Fruit fly (Drosophila melanogaster) whole organism, pupa: Measurements from ENCODE around the gene bves.

Source experiments
- CG10348 ChIP-seq: fragments of 200-800 bp; sonication (Bioruptor generic); IDR thresholded peaks from 2 replicates; pipeline ENCODE4 v1.3.6; 2022; ENCODE audit warnings: missing biosample characterization, missing genetic modification characterization
- CG12605 ChIP-seq: fragments of 200-800 bp; sonication (Bioruptor generic); IDR thresholded peaks from 2 replicates; pipeline ENCODE4 v1.3.6; 2022; ENCODE audit warnings: missing biosample characterization, missing genetic modification characterization
- CG13204 ChIP-seq: fragments of 200-800 bp; sonication (Bioruptor generic); optimal IDR thresholded peaks from 2 replicates; lab custom pipeline; 2018; ENCODE audit warnings: missing biosample characterization, mild to moderate bottlenecking, missing genetic modification characterization, moderate library complexity
- CG14655 ChIP-seq: fragments of 200-800 bp; sonication (Bioruptor generic); optimal IDR thresholded peaks from 3 replicates; lab custom pipeline; 2017; ENCODE audit warnings: mild to moderate bottlenecking, missing biosample characterization, missing genetic modification reagents, missing genetic modification characterization
- CG15710 ChIP-seq: fragments of 200-800 bp; sonication (Bioruptor generic); optimal IDR thresholded peaks from 2 replicates; lab custom pipeline; 2018; ENCODE audit warnings: missing biosample characterization, mild to moderate bottlenecking, missing genetic modification characterization, moderate library complexity
- CG17806 ChIP-seq: fragments of 200-800 bp; sonication (Bioruptor generic); optimal IDR thresholded peaks from 2 replicates; lab custom pipeline; 2018; ENCODE audit warnings: missing biosample characterization, mild to moderate bottlenecking, missing genetic modification characterization, moderate library complexity
- CG32121 ChIP-seq: fragments of 200-800 bp; sonication (Bioruptor generic); IDR thresholded peaks from 2 replicates; pipeline ENCODE4 v1.3.6; 2022; ENCODE audit warnings: missing biosample characterization, missing genetic modification characterization
- CG34367 ChIP-seq: fragments of 200-800 bp; sonication (Bioruptor generic); optimal IDR thresholded peaks from 2 replicates; lab custom pipeline; 2018; ENCODE audit warnings: missing biosample characterization, mild to moderate bottlenecking, missing genetic modification characterization
- CG4496 ChIP-seq: fragments of 200-800 bp; sonication (Bioruptor generic); IDR thresholded peaks from 3 replicates; pipeline ENCODE4 v1.3.6; 2022; ENCODE audit warnings: missing biosample characterization, missing genetic modification characterization
- CG8159 ChIP-seq: fragments of 200-800 bp; sonication (Bioruptor generic); optimal IDR thresholded peaks from 3 replicates; lab custom pipeline; 2018; ENCODE audit warnings: missing biosample characterization, mild to moderate bottlenecking, missing genetic modification characterization, moderate library complexity
- CG8301 ChIP-seq: fragments of 200-800 bp; sonication (Bioruptor generic); optimal IDR thresholded peaks from 2 replicates; lab custom pipeline; 2018; ENCODE audit warnings: missing biosample characterization, mild to moderate bottlenecking, missing genetic modification characterization
- CG9948 ChIP-seq: fragments of 200-800 bp; sonication (Bioruptor generic); optimal IDR thresholded peaks from 2 replicates; lab custom pipeline; 2018; ENCODE audit warnings: missing biosample characterization, mild to moderate bottlenecking, missing genetic modification characterization, moderate library complexity
- D1 ChIP-seq: fragments of 200-800 bp; sonication (Bioruptor generic); optimal IDR thresholded peaks from 2 replicates; lab custom pipeline; 2018; ENCODE audit warnings: missing biosample characterization, mild to moderate bottlenecking, missing genetic modification characterization, moderate library complexity
- EcR ChIP-seq: fragments of 200-800 bp; sonication (Bioruptor generic); optimal IDR thresholded peaks from 3 replicates; lab custom pipeline; 2019; ENCODE audit warnings: missing biosample characterization, missing genetic modification characterization, mild to moderate bottlenecking, moderate library complexity, missing genetic modification reagents
- Ets98B ChIP-seq: fragments of 200-800 bp; sonication (Bioruptor generic); IDR thresholded peaks from 2 replicates; pipeline ENCODE4 v1.3.6; 2022; ENCODE audit warnings: missing biosample characterization, missing genetic modification characterization
- Pif1A ChIP-seq: fragments of 200-800 bp; sonication (Bioruptor generic); optimal IDR thresholded peaks from 3 replicates; lab custom pipeline; 2016; ENCODE audit warnings: missing biosample characterization, missing genetic modification characterization
- Pif1B ChIP-seq: fragments of 200-800 bp; sonication (Bioruptor generic); optimal IDR thresholded peaks from 3 replicates; lab custom pipeline; 2016; ENCODE audit warnings: missing biosample characterization, missing genetic modification characterization
- Snoo ChIP-seq: fragments of 200-800 bp; sonication (Bioruptor generic); optimal IDR thresholded peaks from 3 replicates; lab custom pipeline; 2017; ENCODE audit warnings: missing biosample characterization, mild to moderate bottlenecking, missing genetic modification characterization, inconsistent platforms
- fd96Ca ChIP-seq: fragments of 200-800 bp; sonication (Bioruptor generic); IDR thresholded peaks from 3 replicates; pipeline ENCODE4 v1.3.6; 2022; ENCODE audit warnings: missing biosample characterization, missing genetic modification characterization
- gl ChIP-seq: fragments of 200-800 bp; sonication (Bioruptor generic); optimal IDR thresholded peaks from 2 replicates; lab custom pipeline; 2018; ENCODE audit warnings: missing biosample characterization, mild to moderate bottlenecking, missing genetic modification characterization
- rn ChIP-seq: fragments of 200-800 bp; sonication (Bioruptor generic); IDR thresholded peaks from 2 replicates; pipeline ENCODE4 v1.3.6; 2022; ENCODE audit warnings: missing biosample characterization, missing genetic modification characterization

bves gene

dm6 chrX:21065775-21066174 lies 12.0 kb downstream of the bves start:
- TF ChIP-seq EcR (peak; percentile 16), CG10348 (GFP tag; lab: Robert Waterston, UW) (no peak)

DNA sequence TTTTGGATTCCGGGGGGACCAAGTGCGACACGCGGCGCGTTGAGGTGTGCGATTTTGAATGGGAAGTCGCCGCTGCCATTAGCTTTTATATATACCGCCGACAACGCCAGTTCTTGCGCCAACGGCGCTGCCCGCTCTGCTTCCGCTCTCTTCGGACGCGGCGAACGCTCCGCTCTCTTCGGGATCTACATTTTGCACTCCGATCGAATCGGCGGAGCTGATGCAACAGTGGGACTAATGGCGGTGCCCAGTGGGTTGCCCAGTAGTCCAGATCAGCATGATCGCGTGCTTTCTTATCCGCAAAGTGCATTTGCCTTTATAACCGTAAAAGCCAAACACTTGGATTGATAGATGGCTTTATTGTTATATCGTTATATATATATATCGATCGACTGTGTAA lies 13.7 kb downstream of the bves start, which contains the start of gene CG32512:
TSS of gene CG32512 (minus strand) at position 67 of the 400 bp plus-strand sequence.
- TF ChIP-seq EcR, result peak; percentile 15
- no peak for TF ChIP-seq CG8301 (tag; lab: Kevin White, UChicago)
- no peak for TF ChIP-seq CG34367 (tag; lab: Kevin White, UChicago)
- no peak for TF ChIP-seq Pif1A (GFP tag; lab: Kevin White, UChicago)
- no peak for TF ChIP-seq CG12605
- TF ChIP-seq CG32121 (GFP tag; lab: Robert Waterston, UW), result no peak
- TF ChIP-seq fd96Ca (GFP tag; lab: Robert Waterston, UW), result peak; percentile 34; the same call in 1 of the 3 replicates
- TF ChIP-seq CG4496 (GFP tag; lab: Robert Waterston, UW), result peak; percentile 37; the same call in 2 of the 3 replicates
- peak; percentile 43 for TF ChIP-seq CG13204 (GFP tag; lab: Kevin White, UChicago)
- peak; percentile 49 for TF ChIP-seq Ets98B
- TF ChIP-seq Snoo (tag; lab: Kevin White, UChicago), result no peak
- no peak for TF ChIP-seq CG8159
- TF ChIP-seq, all 21 proteins: peak for 5

DNA sequence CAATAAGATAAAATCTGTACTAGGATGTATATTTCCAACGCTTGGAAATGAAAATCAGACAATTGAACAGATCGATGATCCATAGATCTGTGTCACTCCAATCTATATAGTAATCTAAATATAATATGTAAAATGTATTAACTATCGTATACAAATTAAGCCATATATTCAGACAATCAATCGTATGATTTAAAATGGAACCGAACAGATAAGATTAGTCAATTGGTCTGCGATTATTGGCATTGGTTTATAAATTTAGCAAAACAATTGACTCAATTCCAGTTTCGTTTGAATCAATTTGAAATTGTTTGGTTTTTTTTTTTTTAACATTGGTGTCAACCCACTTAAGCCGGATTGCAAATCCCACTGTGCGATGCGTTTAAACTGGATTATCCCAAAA lies 14.1 kb downstream of the bves start:
- TF ChIP-seq fd96Ca (GFP tag; lab: Robert Waterston, UW) (0 out of 3 replicates have a peak, but pooled peaks have one; percentile 24), gl (tag; lab: Kevin White, UChicago) (no peak), CG15710 (tag; lab: Kevin White, UChicago) (peak; percentile 20), Ets98B (peak; percentile 23; the same call in 1 of the 2 replicates), CG17806 (tag; lab: Kevin White, UChicago) (peak; percentile 22), CG34367 (tag; lab: Kevin White, UChicago) (peak; percentile 14), D1 (tag; lab: Kevin White, UChicago) (no peak), CG14655 (GFP tag; lab: Kevin White, UChicago) (peak; percentile 59), CG32121 (GFP tag; lab: Robert Waterston, UW) (peak; percentile 28; the same call in 1 of the 2 replicates), EcR (no peak), Snoo (tag; lab: Kevin White, UChicago) (peak; percentile 43), CG9948 (tag; lab: Kevin White, UChicago) (peak; percentile 41), Pif1B (GFP tag; lab: Kevin White, UChicago) (peak; percentile 15), CG8301 (tag; lab: Kevin White, UChicago) (peak; percentile 18), rn (no peak), CG12605 (no peak), CG8159 (peak; percentile 58), CG4496 (GFP tag; lab: Robert Waterston, UW) (peak; percentile 67)

DNA sequence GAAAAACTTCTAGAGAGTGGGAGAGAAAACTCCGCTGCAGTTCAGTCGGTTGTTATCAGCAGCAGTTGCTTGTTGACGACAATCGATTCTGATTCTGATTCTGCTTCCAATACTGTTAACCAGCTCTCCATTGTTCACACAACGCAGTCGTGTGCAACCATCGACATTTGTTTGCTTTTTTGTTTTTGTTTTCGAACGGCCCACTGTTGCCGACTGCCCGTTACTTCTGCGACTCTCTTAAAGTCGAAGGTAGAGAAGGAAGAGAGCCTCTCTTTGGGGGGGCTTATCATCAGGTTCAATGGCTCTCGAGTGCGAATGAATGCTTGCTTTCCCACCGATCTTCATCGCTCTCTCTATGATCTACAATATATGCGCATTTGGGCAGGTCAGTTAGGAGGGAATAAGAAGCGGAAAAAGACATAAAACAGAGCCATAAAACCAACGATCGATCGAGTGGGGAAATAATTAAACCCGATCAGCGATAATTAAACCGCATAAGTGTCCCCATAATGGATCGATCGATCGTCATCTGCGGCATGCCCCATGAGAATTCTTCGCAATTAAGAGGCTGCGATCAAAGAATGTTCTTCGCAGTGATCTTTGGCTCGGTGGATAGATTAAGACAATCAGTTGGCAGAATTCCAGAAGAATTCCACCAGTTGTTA lies 18.1 kb downstream of the bves start:
- TF ChIP-seq CG15710 (tag; lab: Kevin White, UChicago), result peak; percentile 16
- no peak for TF ChIP-seq Snoo (tag; lab: Kevin White, UChicago)
- peak; percentile 45; the same call in 1 of the 3 replicates for TF ChIP-seq CG4496 (GFP tag; lab: Robert Waterston, UW)
- peak; percentile 72 for TF ChIP-seq gl (tag; lab: Kevin White, UChicago)
- peak; percentile 16 for TF ChIP-seq Pif1A (GFP tag; lab: Kevin White, UChicago)
- TF ChIP-seq Pif1B (GFP tag; lab: Kevin White, UChicago), result no peak
- TF ChIP-seq CG13204 (GFP tag; lab: Kevin White, UChicago), result peak; percentile 67
- no peak for TF ChIP-seq CG17806 (tag; lab: Kevin White, UChicago)
- TF ChIP-seq EcR, result peak; percentile 96
- no peak for TF ChIP-seq CG14655 (GFP tag; lab: Kevin White, UChicago)
- no peak for TF ChIP-seq CG34367 (tag; lab: Kevin White, UChicago)
- TF ChIP-seq CG12605, result 0 out of 2 replicates have a peak, but pooled peaks have one; percentile 29
- TF ChIP-seq fd96Ca (GFP tag; lab: Robert Waterston, UW), result no peak
- no peak; the same call in 1 of the 2 replicates for TF ChIP-seq Ets98B
- TF ChIP-seq CG8301 (tag; lab: Kevin White, UChicago), result no peak
- TF ChIP-seq CG10348 (GFP tag; lab: Robert Waterston, UW), result no peak
- no peak for TF ChIP-seq CG9948 (tag; lab: Kevin White, UChicago)
- TF ChIP-seq D1 (tag; lab: Kevin White, UChicago), result no peak
- TF ChIP-seq CG8159, result no peak
- no peak for TF ChIP-seq CG32121 (GFP tag; lab: Robert Waterston, UW)
- no peak for TF ChIP-seq rn

DNA sequence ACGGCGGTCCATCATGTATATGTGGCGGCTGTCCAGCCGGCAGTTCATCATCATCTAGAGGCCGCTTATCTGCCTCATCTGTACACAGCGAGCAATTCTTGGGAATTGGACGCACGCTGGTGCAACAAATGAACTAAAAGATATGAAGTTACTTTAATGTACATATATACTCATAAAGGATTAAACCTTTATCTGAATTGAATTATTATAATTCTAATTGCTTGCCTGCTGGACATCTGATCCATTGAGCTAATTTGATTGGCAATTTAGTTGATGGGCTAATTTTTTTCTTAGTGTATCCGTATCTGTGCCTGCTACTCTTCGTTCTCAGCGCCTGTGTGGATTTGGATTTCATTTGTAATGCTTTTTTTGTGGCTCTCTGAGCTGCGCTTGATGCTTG lies 19.2 kb downstream of the bves start:
- peak; percentile 79 for TF ChIP-seq CG13204 (GFP tag; lab: Kevin White, UChicago)
- TF ChIP-seq CG4496 (GFP tag; lab: Robert Waterston, UW), result peak; percentile 90
- peak; percentile 88 for TF ChIP-seq CG34367 (tag; lab: Kevin White, UChicago)
- TF ChIP-seq CG15710 (tag; lab: Kevin White, UChicago), result peak; percentile 89
- peak; percentile 92 for TF ChIP-seq CG32121 (GFP tag; lab: Robert Waterston, UW)
- TF ChIP-seq D1 (tag; lab: Kevin White, UChicago), result peak; percentile 79
- peak; percentile 66; the same call in 1 of the 2 replicates for TF ChIP-seq CG10348 (GFP tag; lab: Robert Waterston, UW)
- peak; percentile 94 for TF ChIP-seq CG14655 (GFP tag; lab: Kevin White, UChicago)
- peak; percentile 89 for TF ChIP-seq EcR
- TF ChIP-seq CG17806 (tag; lab: Kevin White, UChicago), result peak; percentile 90
- TF ChIP-seq Pif1A (GFP tag; lab: Kevin White, UChicago), result peak; percentile 88
- peak; percentile 79 for TF ChIP-seq Snoo (tag; lab: Kevin White, UChicago)
- TF ChIP-seq fd96Ca (GFP tag; lab: Robert Waterston, UW), result peak; percentile 92
- peak; percentile 88 for TF ChIP-seq Ets98B
- TF ChIP-seq Pif1B (GFP tag; lab: Kevin White, UChicago), result peak; percentile 87
- peak; percentile 82 for TF ChIP-seq gl (tag; lab: Kevin White, UChicago)
- peak; percentile 90 for TF ChIP-seq CG9948 (tag; lab: Kevin White, UChicago)
- peak; percentile 91 for TF ChIP-seq CG8159
- TF ChIP-seq CG8301 (tag; lab: Kevin White, UChicago), result peak; percentile 93
- TF ChIP-seq CG12605, result peak; percentile 66; the same call in 1 of the 2 replicates
- 0 out of 2 replicates have a peak, but pooled peaks have one; percentile 45 for TF ChIP-seq rn
